Worm (Caenorhabditis elegans) whole organism, mixed stage, embryonic: Measurements from ENCODE around the gene pxn-2.

Source experiments
- M03D4.4 ChIP-seq: sonication (generic microtip); optimal IDR thresholded peaks from 2 replicates; lab custom pipeline; 2017; ENCODE audit warnings: mild to moderate bottlenecking, missing genetic modification characterization, missing compliant biosample characterization
- bed-3 ChIP-seq: fragments of 200-800 bp; sonication (Bioruptor generic); optimal IDR thresholded peaks from 3 replicates; lab custom pipeline; 2018; ENCODE audit warnings: mild to moderate bottlenecking, missing genetic modification characterization, moderate library complexity, missing compliant biosample characterization
- blmp-1 ChIP-seq: fragments of 150-350 bp; optimal IDR thresholded peaks from 2 replicates; lab custom pipeline; 2014; ENCODE audit warnings: missing biosample characterization, missing genetic modification characterization
- ceh-43 ChIP-seq: fragments of 200-800 bp; sonication (Bioruptor generic); optimal IDR thresholded peaks from 2 replicates; lab custom pipeline; 2018; ENCODE audit warnings: mild to moderate bottlenecking, missing genetic modification characterization, moderate library complexity, missing compliant biosample characterization
- ceh-83 ChIP-seq: fragments of 200-800 bp; sonication (Bioruptor generic); optimal IDR thresholded peaks from 2 replicates; lab custom pipeline; 2018; ENCODE audit warnings: mild to moderate bottlenecking, missing genetic modification characterization, missing compliant biosample characterization
- ces-1 ChIP-seq: fragments of 150-350 bp; optimal IDR thresholded peaks from 2 replicates; lab custom pipeline; 2014; ENCODE audit warnings: missing biosample characterization, missing genetic modification reagents, missing genetic modification characterization
- cnd-1 ChIP-seq: fragments of 200-800 bp; sonication (Bioruptor generic); optimal IDR thresholded peaks from 2 replicates; lab custom pipeline; 2018; ENCODE audit warnings: mild to moderate bottlenecking, missing genetic modification characterization, missing compliant biosample characterization
- drap-1 ChIP-seq: fragments of 200-800 bp; sonication (Bioruptor generic); optimal IDR thresholded peaks from 3 replicates; lab custom pipeline; 2018; ENCODE audit warnings: mild to moderate bottlenecking, missing genetic modification characterization, missing compliant biosample characterization
- elt-1 ChIP-seq: sonication (generic microtip); optimal IDR thresholded peaks from 2 replicates; lab custom pipeline; 2017; ENCODE audit warnings: missing genetic modification characterization, mild to moderate bottlenecking, missing compliant biosample characterization, antibody characterized with exemption, moderate library complexity, borderline replicate concordance; ENCODE audit not compliant: insufficient read depth
- elt-3 ChIP-seq: fragments of 150-350 bp; optimal IDR thresholded peaks from 2 replicates; lab custom pipeline; 2014; ENCODE audit warnings: missing biosample characterization, missing genetic modification characterization
- flh-1 ChIP-seq: fragments of 200-800 bp; sonication (Bioruptor generic); optimal IDR thresholded peaks from 2 replicates; lab custom pipeline; 2018; ENCODE audit warnings: mild to moderate bottlenecking, missing genetic modification characterization, moderate library complexity, missing compliant biosample characterization
- ham-2 ChIP-seq: fragments of 200-800 bp; sonication (Bioruptor generic); optimal IDR thresholded peaks from 2 replicates; lab custom pipeline; 2018; ENCODE audit warnings: mild to moderate bottlenecking, missing genetic modification characterization, missing compliant biosample characterization
- lin-13 ChIP-seq: fragments of 150-350 bp; optimal IDR thresholded peaks from 2 replicates; lab custom pipeline; 2014; ENCODE audit warnings: missing biosample characterization, missing genetic modification characterization
- lin-32 ChIP-seq: fragments of 200-800 bp; sonication (Bioruptor generic); optimal IDR thresholded peaks from 2 replicates; lab custom pipeline; 2018; ENCODE audit warnings: mild to moderate bottlenecking, missing genetic modification characterization, missing compliant biosample characterization
- lsy-2 ChIP-seq: fragments of 150-350 bp; optimal IDR thresholded peaks from 2 replicates; lab custom pipeline; 2014; ENCODE audit warnings: missing biosample characterization, missing genetic modification characterization
- mab-5 ChIP-seq: fragments of 150-350 bp; optimal IDR thresholded peaks from 2 replicates; lab custom pipeline; 2014; ENCODE audit warnings: missing biosample characterization, missing genetic modification characterization
- mls-2 ChIP-seq: sonication (generic microtip); optimal IDR thresholded peaks from 2 replicates; lab custom pipeline; 2016; ENCODE audit warnings: mild to moderate bottlenecking, missing genetic modification characterization, moderate library complexity, missing compliant biosample characterization
- nhr-12 ChIP-seq: fragments of 150-350 bp; optimal IDR thresholded peaks from 2 replicates; lab custom pipeline; 2014; ENCODE audit warnings: missing biosample characterization, missing genetic modification characterization
- nhr-2 ChIP-seq: fragments of 150-350 bp; optimal IDR thresholded peaks from 2 replicates; lab custom pipeline; 2014; ENCODE audit warnings: missing biosample characterization, missing genetic modification characterization
- nhr-237 ChIP-seq: fragments of 150-350 bp; optimal IDR thresholded peaks from 2 replicates; lab custom pipeline; 2014; ENCODE audit warnings: missing biosample characterization, missing genetic modification characterization
- nhr-28 ChIP-seq: fragments of 150-350 bp; optimal IDR thresholded peaks from 2 replicates; lab custom pipeline; 2014; ENCODE audit warnings: missing biosample characterization, missing genetic modification characterization
- nhr-76 ChIP-seq: sonication (generic microtip); optimal IDR thresholded peaks from 2 replicates; lab custom pipeline; 2017; ENCODE audit warnings: missing biosample characterization, missing genetic modification characterization
- sem-2 ChIP-seq: fragments of 200-800 bp; sonication (Bioruptor generic); optimal IDR thresholded peaks from 2 replicates; lab custom pipeline; 2018; ENCODE audit warnings: mild to moderate bottlenecking, missing genetic modification characterization, missing compliant biosample characterization
- snpc-4 ChIP-seq: fragments of 150-350 bp; optimal IDR thresholded peaks from 2 replicates; lab custom pipeline; 2014; ENCODE audit warnings: missing biosample characterization, missing genetic modification characterization
- tbx-8 ChIP-seq: fragments of 200-800 bp; sonication (Bioruptor generic); optimal IDR thresholded peaks from 2 replicates; lab custom pipeline; 2018; ENCODE audit warnings: mild to moderate bottlenecking, missing genetic modification characterization, moderate library complexity, missing compliant biosample characterization
- unc-120 ChIP-seq: sonication (generic microtip); optimal IDR thresholded peaks from 2 replicates; lab custom pipeline; 2017; ENCODE audit warnings: missing genetic modification characterization, missing compliant biosample characterization; ENCODE audit not compliant: poor library complexity, severe bottlenecking
- unc-39 ChIP-seq: fragments of 150-350 bp; optimal IDR thresholded peaks from 2 replicates; lab custom pipeline; 2014; ENCODE audit warnings: missing biosample characterization, missing genetic modification characterization
- unc-62 ChIP-seq: fragments of 150-350 bp; optimal IDR thresholded peaks from 2 replicates; lab custom pipeline; 2014; ENCODE audit warnings: missing biosample characterization, missing genetic modification reagents, missing genetic modification characterization
- zip-8 ChIP-seq: fragments of 150-350 bp; optimal IDR thresholded peaks from 2 replicates; lab custom pipeline; 2014; ENCODE audit warnings: missing biosample characterization, missing genetic modification characterization
- ztf-11 ChIP-seq: fragments of 150-350 bp; optimal IDR thresholded peaks from 2 replicates; lab custom pipeline; 2014; ENCODE audit warnings: missing biosample characterization, missing genetic modification characterization

pxn-2 gene

ce11 chrX:10953834-10954233 lies 25.3 kb downstream of the pxn-2 start, which contains the start of gene pbo-4:
Gene pbo-4, plus strand, starts transcription at chrX:10954134.
- TF ChIP-seq sem-2 (GFP tag; lab: Kevin White, UChicago) (no peak), drap-1 (no peak), nhr-76 (no peak), nhr-237 (no peak), blmp-1 (no peak), ceh-43 (GFP tag; lab: Kevin White, UChicago) (no peak), nhr-12 (tag; lab: Kevin White, UChicago) (no peak), ces-1 (no peak), nhr-2 (tag; lab: Kevin White, UChicago) (no peak), ceh-83 (GFP tag; lab: Kevin White, UChicago) (no peak), unc-39 (tag; lab: Kevin White, UChicago) (no peak), elt-3 (tag; lab: Kevin White, UChicago) (no peak), bed-3 (GFP tag; lab: Kevin White, UChicago) (no peak), flh-1 (no peak), zip-8 (tag; lab: Kevin White, UChicago) (no peak), lin-13 (no peak), elt-1 (tag; lab: Kevin White, UChicago) (no peak), ztf-11 (no peak), cnd-1 (tag; lab: Kevin White, UChicago) (no peak), snpc-4 (tag; lab: Kevin White, UChicago) (no peak)
- TF ChIP-seq, all 35 proteins: peak for 0

ce11 chrX:10951922-10952321 lies 27.2 kb downstream of the pxn-2 start:
- TF ChIP-seq elt-3 (tag; lab: Kevin White, UChicago) (no peak), lin-32 (GFP tag; lab: Kevin White, UChicago) (no peak), mls-2 (tag; lab: Kevin White, UChicago) (no peak), cnd-1 (tag; lab: Kevin White, UChicago) (no peak), lsy-2 (no peak), snpc-4 (tag; lab: Kevin White, UChicago) (no peak), flh-1 (no peak), nhr-2 (tag; lab: Kevin White, UChicago) (no peak), lin-13 (no peak), ces-1 (no peak), mab-5 (tag; lab: Kevin White, UChicago) (no peak), drap-1 (no peak), bed-3 (GFP tag; lab: Kevin White, UChicago) (no peak), nhr-28 (tag; lab: Kevin White, UChicago) (no peak), sem-2 (GFP tag; lab: Kevin White, UChicago) (no peak), ztf-11 (no peak), tbx-8 (GFP tag; lab: Kevin White, UChicago) (no peak), unc-120 (tag; lab: Kevin White, UChicago) (no peak), nhr-76 (no peak), zip-8 (tag; lab: Kevin White, UChicago) (no peak)

- TF ChIP-seq ces-1 (no peak), snpc-4 (tag; lab: Kevin White, UChicago) (no peak)
These were observed 27.9 kb downstream of the pxn-2 start, which contains the start of gene K09C8.7 for ce11 chrX:10951168-10951567. Gene K09C8.7, minus strand, starts transcription at chrX:10951393.

ce11 chrX:10948852-10949251 lies 30.2 kb downstream of the pxn-2 start, which contains the start of gene T21B6.3:
Gene T21B6.3, minus strand, starts transcription at chrX:10948952.
- TF ChIP-seq flh-1 (no peak), unc-62 (no peak), elt-1 (tag; lab: Kevin White, UChicago) (no peak), lin-13 (no peak), tbx-8 (GFP tag; lab: Kevin White, UChicago) (no peak), bed-3 (GFP tag; lab: Kevin White, UChicago) (no peak), ham-2 (GFP tag; lab: Kevin White, UChicago) (no peak), M03D4.4 (tag; lab: Kevin White, UChicago) (no peak)

ce11 chrX:10941255-10941654 lies 37.8 kb downstream of the pxn-2 start, which contains the start of gene pho-7:
Gene pho-7, minus strand, starts transcription at chrX:10941355.
- TF ChIP-seq ceh-43 (GFP tag; lab: Kevin White, UChicago) = no peak
- TF ChIP-seq drap-1 = no peak
- no peak for TF ChIP-seq ham-2 (GFP tag; lab: Kevin White, UChicago)
- no peak for TF ChIP-seq nhr-237
- no peak for TF ChIP-seq tbx-8 (GFP tag; lab: Kevin White, UChicago)
- TF ChIP-seq cnd-1 (tag; lab: Kevin White, UChicago) = no peak
- no peak for TF ChIP-seq lin-32 (GFP tag; lab: Kevin White, UChicago)
- no peak for TF ChIP-seq elt-3 (tag; lab: Kevin White, UChicago)
- no peak for TF ChIP-seq mls-2 (tag; lab: Kevin White, UChicago)
- TF ChIP-seq elt-1 (tag; lab: Kevin White, UChicago) = no peak
- TF ChIP-seq, all 35 proteins: peak for 0
